Fruit fly (Drosophila melanogaster): ENCODE measurements around the gene CG14257.

The CG14257 gene

DNA sequence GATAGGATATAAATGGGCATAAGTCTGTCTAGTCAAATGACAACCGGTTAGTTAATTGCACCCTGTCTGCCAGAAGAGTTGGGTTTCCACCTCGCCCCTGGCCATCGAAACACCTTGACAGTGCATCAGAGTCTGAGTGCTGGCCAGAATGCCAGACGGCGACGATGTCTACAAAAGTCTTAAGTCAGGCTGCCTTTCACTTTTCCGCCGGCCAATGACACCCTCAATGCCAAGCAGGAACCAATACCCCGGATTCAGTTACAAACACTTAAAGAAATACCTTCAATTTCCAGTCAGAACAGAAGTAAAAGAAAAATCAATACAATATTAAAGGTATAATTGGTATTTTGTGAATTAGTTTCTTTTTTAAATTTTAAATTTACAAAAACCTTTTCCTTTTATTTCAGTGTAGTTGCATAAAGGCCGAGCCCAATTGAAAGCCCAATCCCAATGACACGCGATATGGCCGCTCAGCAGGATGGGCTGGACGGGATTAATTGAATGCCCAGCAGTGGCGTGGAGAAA is 8.9 kb downstream of the CG14257 start:
- no peak for TF ChIP-seq noc (tag; optimal IDR thresholded peaks at IDR 0.05)

DNA sequence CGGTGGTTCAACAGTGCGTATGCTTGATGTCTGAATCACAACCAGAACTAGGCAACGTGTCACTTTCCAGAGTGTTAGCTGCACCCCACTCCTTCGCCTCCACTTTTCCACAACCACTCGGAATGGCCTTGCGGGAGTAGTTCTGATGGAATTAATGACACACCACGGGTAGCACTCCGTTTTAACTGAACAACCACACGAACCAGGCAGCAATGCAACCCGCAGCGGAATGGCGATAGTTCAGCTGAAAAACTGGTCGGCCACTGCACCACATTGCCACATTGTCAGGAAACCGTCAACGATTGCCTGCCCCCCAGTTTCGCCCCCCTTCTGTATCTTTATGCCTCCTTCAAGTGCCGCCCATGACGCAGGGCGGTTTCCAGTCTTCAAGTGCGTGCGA is 11.9 kb downstream of the CG14257 start, which contains the start of gene Cpr97Ea:
Cpr97Ea (minus strand) TSS at position 230 of the 400 bp plus-strand sequence.
- TF ChIP-seq noc (tag; optimal IDR thresholded peaks at IDR 0.05), result no peak

DNA sequence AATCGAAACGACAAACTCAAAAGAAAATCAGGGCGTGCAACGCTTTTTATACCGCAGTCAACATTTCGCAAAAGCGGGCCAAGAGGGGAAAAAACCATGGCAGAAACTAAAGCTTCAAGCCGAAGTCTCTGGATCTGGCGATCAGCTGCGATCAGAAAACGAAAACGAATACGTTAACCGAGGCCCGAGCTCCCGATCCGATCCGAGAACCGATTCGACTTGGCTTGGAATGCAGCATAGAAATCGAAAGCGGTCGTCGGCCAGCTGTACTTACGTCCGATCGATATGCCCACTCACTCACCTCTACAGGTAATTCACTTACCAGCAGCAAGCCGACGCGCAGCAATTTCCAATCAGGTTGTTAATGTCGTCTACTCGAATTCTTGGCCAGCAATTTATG is 15.4 kb downstream of the CG14257 start, which contains the start of gene Cpr97Eb:
Cpr97Eb (minus strand) TSS at position 25 of the 400 bp plus-strand sequence.
- TF ChIP-seq noc (tag; optimal IDR thresholded peaks at IDR 0.05), result no peak

DNA sequence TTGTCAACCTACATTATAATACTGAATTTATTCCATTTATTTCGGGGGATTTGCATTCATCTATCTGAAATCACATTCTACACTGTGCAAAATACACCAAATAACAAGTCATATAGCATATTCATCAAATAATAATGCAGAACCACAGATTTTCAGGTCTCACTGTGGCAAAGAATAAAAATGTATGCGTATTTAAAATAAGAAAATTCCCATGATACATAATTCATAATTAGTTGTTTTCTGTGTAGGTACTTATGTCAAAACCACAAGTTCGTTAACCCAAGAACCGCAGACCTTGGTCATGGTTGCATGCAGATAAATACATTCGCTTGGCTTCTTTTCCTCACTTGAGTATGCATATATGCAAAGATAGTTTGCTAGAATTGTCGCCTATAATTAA is 16.6 kb downstream of the CG14257 start:
- TF ChIP-seq noc (tag; optimal IDR thresholded peaks at IDR 0.05), result no peak

DNA sequence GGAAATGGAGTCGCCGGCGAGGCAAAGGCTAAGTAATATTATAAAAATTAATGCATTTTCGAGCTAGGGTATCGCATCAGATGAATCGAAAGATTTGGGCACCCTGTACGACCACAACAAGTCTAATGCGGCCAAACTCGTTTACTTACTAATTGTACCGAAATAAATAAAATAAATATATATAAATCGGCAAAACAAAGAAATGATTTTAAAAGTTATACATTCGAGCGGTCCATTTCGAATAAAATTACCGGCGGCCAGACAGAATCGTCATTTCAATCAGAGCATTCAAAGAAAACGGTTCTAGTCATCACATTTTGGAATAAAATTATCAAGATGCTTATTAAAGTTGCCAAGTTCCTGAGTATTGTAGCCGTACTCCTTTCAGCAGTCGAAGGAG is 17.2 kb downstream of the CG14257 start, which contains the start of gene CG14258:
CG14258 (plus strand) TSS at position 301 of the 400 bp plus-strand sequence.
- TF ChIP-seq noc (tag; optimal IDR thresholded peaks at IDR 0.05), result no peak

DNA sequence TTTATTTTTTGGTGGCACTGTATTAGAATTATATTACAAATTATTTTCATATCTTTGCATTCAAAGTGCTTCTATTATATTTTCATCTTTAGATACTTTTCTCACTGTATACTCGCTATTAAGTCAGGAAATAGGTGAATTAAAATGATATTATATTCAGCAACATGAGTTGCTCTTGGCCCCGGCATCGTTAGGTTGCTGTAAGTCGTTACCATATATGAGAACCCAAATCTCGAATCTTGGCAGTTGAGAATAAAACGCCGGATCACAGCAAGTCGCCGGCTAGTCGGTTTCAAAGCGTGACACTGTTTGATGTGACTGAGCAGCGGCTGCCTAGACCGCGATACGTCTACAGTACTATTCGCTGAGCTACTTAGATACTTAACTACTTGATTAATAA is 18.6 kb downstream of the CG14257 start, which contains the start of gene CG14259:
CG14259 (plus strand) TSS at position 301 of the 400 bp plus-strand sequence.
- no peak for TF ChIP-seq noc (tag; optimal IDR thresholded peaks at IDR 0.05)

DNA sequence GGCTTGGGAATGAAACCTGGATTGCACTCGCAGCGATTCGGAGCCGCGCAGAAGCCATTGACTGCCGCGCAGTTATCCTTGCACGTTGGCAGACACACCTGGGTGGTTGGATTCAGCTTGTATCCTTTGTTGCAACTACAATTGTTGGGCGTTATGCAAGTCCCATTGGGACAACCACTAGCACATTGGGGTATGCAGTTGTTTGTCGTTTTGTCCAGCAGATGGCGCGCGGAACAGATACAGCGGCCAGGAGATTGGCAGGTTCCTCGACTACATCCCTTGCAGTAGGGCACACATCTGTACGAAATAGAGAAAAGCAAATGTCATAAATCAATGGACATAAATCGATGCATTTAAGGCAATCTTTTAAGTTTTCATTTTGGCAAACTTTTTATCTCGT is 23.0 kb downstream of the CG14257 start:
- no peak for TF ChIP-seq noc (tag; optimal IDR thresholded peaks at IDR 0.05)

DNA sequence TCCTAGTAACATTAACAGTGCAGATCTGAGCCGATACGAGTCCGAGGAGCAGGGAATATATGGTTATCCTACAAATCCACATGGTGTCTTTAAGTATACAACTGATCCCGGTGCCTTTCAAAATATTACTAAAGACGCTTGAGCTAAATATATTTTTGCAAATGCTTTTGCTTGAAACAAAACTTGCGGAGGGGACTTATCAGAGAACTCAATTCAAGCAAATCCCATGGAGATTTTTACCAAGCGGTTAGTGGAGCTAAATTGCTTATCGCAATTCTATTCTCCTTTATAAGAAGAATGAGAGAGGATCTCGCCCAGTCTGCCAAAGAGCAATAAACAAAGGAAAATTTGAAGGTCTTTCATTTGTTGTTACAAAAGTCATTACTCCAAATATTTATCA is 23.9 kb downstream of the CG14257 start, which contains the start of gene eater:
eater (minus strand) TSS at position 101 of the 400 bp plus-strand sequence.
- no peak for TF ChIP-seq noc (tag; optimal IDR thresholded peaks at IDR 0.05)

DNA sequence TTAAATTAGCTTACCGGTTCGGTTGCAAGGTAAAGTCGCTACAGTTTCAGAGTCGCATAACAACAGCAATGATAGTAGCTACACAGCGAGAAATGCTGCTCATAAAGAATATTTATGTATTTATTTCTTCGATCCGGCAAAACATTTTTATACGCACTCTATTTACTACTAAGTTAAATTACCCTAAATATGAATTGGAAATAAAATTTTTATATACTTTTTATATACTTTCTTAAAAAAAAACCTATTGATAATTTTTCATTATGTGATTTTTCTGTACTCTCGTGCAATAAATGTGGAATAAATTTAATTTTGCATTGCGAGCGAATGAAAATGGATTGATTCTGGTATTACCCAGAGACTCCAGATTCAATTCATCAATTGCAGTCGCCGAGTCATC is 25.3 kb downstream of the CG14257 start, which contains the start of gene Jhbp11:
Jhbp11 (plus strand) TSS at position 301 of the 400 bp plus-strand sequence.
- TF ChIP-seq noc (tag; optimal IDR thresholded peaks at IDR 0.05), result no peak

DNA sequence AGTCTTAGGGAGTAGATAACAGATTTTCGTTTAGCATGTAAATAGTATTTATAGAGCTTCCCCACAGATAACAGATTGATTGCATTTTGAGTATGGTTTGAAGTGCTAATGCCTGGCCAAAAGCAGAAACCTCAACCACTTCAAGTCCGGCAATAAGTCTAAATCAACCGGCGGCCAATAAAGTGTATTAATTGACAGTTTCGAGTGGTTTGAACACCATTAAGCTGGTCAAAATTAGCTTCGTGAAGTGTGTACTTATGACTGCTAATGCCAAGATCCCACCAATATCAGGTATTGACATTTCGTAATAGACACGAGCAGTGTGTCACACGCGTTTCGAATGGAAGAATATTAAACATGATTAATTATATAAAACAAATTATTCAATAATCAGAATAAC is 29.8 kb downstream of the CG14257 start:
- no peak for TF ChIP-seq noc (tag; optimal IDR thresholded peaks at IDR 0.05)

DNA sequence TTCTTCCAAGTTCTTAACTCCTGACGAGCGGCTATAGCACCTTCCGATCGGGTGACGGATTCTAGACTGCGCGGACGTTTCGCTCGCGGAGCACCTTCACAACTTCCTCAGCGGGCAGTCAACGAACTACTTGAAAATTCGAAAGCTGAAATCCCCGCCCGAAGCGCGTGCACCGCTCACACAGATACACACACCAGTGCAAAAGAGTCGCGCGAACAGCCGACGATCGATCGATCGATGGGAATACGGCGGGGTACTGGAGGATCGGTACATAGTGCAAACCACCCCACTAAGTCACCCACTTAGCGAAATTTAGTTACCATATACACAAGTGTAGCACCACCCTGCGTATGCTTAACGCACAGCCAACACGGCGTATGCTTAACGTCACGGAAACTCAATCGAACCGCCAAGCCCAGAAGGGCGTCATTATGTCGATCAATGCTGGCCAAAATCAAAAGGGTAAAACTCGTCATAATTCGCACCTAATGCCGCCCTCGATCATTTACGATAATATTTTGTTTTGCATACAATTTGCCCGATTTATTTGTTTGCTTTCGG is 30.5 kb downstream of the CG14257 start, which contains the start of gene CAH9:
CAH9 (minus strand) TSS at position 51 of the 561 bp plus-strand sequence.
- TF ChIP-seq noc (tag; optimal IDR thresholded peaks at IDR 0.05), result no peak

DNA sequence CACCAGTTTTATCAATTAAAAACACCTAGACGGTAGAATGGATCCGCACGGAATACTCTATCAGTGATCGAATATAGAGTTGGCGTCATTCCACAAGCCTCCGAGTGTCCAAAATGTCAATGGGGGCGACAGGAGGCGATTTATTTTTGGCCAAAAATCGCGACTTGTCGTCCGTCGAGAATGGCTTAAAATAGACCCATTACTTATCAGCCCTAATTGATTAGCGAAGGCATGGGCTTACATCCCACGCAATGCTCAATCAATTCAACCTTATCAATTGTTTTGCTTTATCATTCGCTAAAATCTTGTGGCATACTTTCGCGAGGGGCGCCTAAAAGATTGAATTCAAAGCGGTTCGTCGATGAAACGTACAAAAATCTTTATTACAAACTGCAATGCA is 32.4 kb downstream of the CG14257 start:
- TF ChIP-seq noc (tag; optimal IDR thresholded peaks at IDR 0.05), result peak; percentile 67

DNA sequence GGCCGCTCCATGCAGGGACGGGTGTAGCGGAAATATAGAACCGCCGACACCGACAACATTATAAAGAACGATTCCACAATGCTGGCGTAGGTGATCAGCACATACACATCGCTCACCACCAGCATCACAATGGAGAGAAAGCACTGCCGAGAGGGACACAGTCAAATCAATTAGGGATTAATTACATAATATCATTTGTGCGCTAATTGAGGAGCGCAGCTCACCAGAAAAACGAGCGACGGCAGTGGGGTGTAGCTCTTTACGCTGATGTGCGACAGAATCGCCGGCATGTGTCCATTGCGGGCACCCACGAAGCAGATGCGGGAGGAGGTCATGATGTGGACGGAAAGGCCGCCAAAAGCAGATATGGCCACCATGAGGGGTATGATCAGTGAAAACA is 33.8 kb downstream of the CG14257 start:
- TF ChIP-seq noc (tag; optimal IDR thresholded peaks at IDR 0.05), result no peak

DNA sequence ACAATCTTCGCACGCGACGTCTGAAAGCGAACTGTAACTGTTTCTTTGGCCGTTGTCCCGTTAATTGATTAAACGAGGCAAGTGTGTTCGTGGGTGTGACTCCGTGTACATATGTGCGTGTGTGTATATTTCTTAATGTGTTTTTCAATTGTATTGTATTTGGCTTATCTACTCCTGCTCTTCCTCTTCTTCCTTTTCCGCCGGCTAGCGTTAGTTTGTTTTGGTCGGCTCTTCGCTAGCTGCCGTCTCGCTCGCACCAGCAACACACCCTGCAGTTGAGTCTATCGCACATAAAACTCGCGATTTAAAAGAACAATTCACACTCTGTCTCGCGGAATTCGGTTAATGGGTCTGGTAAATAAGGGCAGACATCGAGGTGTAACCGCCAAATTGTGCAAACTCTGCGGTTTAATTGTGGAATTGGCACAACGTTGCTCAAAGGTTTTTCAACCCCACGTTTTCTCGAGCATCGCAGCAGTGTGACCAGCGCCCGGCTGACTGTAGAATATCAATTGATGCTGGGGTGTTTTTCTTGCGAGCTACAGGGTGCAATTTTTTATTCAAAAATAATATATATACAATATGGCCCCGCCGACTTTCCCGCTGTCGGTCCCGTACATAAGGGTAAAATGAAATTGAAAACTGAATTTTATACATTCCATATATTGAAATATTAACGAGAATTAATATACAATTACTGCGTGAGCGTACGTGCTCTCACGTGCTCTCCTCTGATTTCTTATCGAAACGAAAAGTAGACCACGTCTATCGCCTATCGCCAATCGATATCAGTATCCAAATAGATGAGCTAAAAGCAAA is 36.3 kb downstream of the CG14257 start, which contains the start of the genes gb and CG5815:
gb (minus strand) TSS at position 487 of the 819 bp plus-strand sequence.
CG5815 (plus strand) TSS at position 783 of the 819 bp plus-strand sequence.
- no peak for TF ChIP-seq noc (tag; optimal IDR thresholded peaks at IDR 0.05)

DNA sequence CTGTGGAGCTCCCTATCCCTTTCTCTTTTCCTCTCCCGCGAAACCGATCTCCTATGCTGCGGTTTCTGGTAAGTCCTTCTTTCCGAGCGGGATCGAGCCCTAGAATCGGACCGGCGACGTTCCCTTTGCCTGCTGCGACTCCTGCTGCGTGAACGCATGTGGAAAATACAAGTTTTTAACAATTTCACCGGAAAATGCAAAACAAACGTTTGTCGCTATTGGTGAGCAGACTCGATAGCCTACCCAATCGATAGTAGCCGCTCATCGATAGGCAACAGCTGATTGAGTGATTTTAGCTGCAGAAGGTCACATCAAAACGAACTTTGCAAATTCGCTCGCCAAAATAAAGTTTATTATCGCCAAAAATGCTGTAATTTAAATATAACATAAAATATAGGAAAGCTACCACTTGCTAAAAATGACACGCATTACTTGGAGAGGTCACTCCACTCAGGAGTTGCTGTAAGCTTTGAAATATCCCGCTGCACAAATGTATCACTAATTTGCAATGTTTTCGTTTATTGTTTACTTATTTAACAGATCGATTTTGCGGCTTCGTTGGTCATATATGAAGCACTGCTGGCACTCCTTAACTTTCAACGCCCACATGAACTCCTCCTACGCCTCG is 40.9 kb downstream of the CG14257 start, which contains the start of the genes CG6066 and CG5880:
CG6066 (minus strand) TSS at position 243 of the 628 bp plus-strand sequence.
CG5880 (plus strand) TSS at position 281 of the 628 bp plus-strand sequence.
- TF ChIP-seq noc (tag; optimal IDR thresholded peaks at IDR 0.05), result no peak

DNA sequence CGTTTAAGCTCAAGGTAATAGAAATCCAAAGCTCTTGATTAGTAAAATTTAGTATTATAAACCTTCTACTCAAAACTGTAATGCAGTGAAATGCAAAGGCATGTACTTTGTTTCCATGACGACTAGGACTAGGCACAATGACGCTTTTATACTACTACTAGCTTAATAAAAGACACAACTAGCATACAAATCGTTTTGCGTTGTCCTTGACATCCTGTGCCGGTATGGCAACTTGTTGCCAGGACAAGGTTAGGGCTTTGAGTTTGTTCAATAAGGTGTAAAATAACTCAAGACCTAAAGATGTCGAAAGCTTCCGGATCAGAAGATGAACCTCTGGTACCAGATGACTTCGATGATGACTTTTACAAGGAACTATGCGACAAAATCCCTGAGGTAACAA is 42.7 kb downstream of the CG14257 start, which contains the start of gene CG5882:
CG5882 (plus strand) TSS at position 301 of the 400 bp plus-strand sequence.
- TF ChIP-seq noc (tag; optimal IDR thresholded peaks at IDR 0.05), result no peak

Measured in whole organism, larva.